Worm (Caenorhabditis elegans) whole organism, early embryonic: ENCODE measurements around the gene srx-45.

ENCODE experiments used
- B0310.2 ChIP-seq: sonication (generic microtip); optimal IDR thresholded peaks from 2 replicates; lab custom pipeline; 2016; ENCODE audit warnings: mild to moderate bottlenecking, missing genetic modification characterization, missing compliant biosample characterization
- F13C5.2 ChIP-seq: sonication (generic microtip); optimal IDR thresholded peaks from 2 replicates; lab custom pipeline; 2017; ENCODE audit warnings: mild to moderate bottlenecking, missing genetic modification characterization, inconsistent platforms, missing compliant biosample characterization
- ama-1 ChIP-seq: fragments of 150-350 bp; optimal IDR thresholded peaks from 2 replicates; lab custom pipeline; 2014
- ceh-13 ChIP-seq: fragments of 200-800 bp; sonication (Bioruptor generic); optimal IDR thresholded peaks from 2 replicates; lab custom pipeline; 2018; ENCODE audit warnings: mild to moderate bottlenecking, missing genetic modification characterization, missing compliant biosample characterization
- flt-1 ChIP-seq: fragments of 200-800 bp; sonication (Bioruptor generic); IDR thresholded peaks from 2 replicates; pipeline ENCODE4 v1.3.6; 2022; ENCODE audit warnings: missing genetic modification characterization, missing compliant biosample characterization
- hmbx-1 ChIP-seq: sonication (generic microtip); optimal IDR thresholded peaks from 2 replicates; lab custom pipeline; 2016; ENCODE audit warnings: mild to moderate bottlenecking, missing genetic modification characterization, missing compliant biosample characterization
- hmg-4 ChIP-seq: fragments of 200-800 bp; sonication (Bioruptor generic); optimal IDR thresholded peaks from 2 replicates; lab custom pipeline; 2018; ENCODE audit warnings: mild to moderate bottlenecking, missing genetic modification characterization, missing compliant biosample characterization
- hnd-1 ChIP-seq: sonication (generic microtip); optimal IDR thresholded peaks from 2 replicates; lab custom pipeline; 2016; ENCODE audit warnings: missing genetic modification characterization, missing compliant biosample characterization
- pes-1 ChIP-seq: fragments of 200-800 bp; sonication (Bioruptor generic); IDR thresholded peaks from 2 replicates; pipeline ENCODE4 v1.3.6; 2022; ENCODE audit warnings: missing genetic modification reagents, missing genetic modification characterization, missing compliant biosample characterization
- tbx-37 ChIP-seq: fragments of 200-800 bp; sonication (Bioruptor generic); conservative IDR thresholded peaks from 2 replicates; pipeline ENCODE4 v1.3.6; 2022; ENCODE audit warnings: missing genetic modification reagents, missing genetic modification characterization, missing compliant biosample characterization

- TF ChIP-seq F13C5.2, result no peak
- no peak for TF ChIP-seq ama-1
- TF ChIP-seq pes-1 (GFP tag; lab: Robert Waterston, UW), result no peak
- no peak for TF ChIP-seq hmg-4 (GFP tag; lab: Kevin White, UChicago)
- no peak for TF ChIP-seq tbx-37 (GFP tag; lab: Robert Waterston, UW)
- no peak for TF ChIP-seq flt-1 (GFP tag; lab: Robert Waterston, UW)
- TF ChIP-seq hmbx-1 (tag; lab: Kevin White, UChicago), result no peak
- no peak for TF ChIP-seq ceh-13
- no peak for TF ChIP-seq hnd-1 (tag; lab: Kevin White, UChicago)
- no peak for TF ChIP-seq B0310.2 (tag; lab: Kevin White, UChicago)
These were observed 21.4 kb upstream of the srx-45 start for ce11 chrIII:9327910-9328309.
